Worm (Caenorhabditis elegans) whole organism, L3 larva: ENCODE measurements around the gene mob-4.

Source experiments
- ceh-82 ChIP-seq: fragments of 150-350 bp; optimal IDR thresholded peaks from 2 replicates; lab custom pipeline; 2014; ENCODE audit warnings: missing biosample characterization, missing genetic modification characterization
- elt-2 ChIP-seq: sonication (generic microtip); optimal IDR thresholded peaks from 2 replicates; lab custom pipeline; 2016; ENCODE audit warnings: missing genetic modification reagents, mild to moderate bottlenecking, missing genetic modification characterization, missing compliant biosample characterization
- elt-3 ChIP-seq, 3 experiments: fragments of 150-350 bp in 1 of 3; sonication (generic microtip) in 2 of 3; optimal IDR thresholded peaks; 2 replicates in 2 of 3; 4 replicates in 1 of 3; lab custom pipeline; 2014 to 2017; ENCODE audit warnings: missing biosample characterization in 3 of 3, missing genetic modification characterization in 3 of 3
- nhr-23 ChIP-seq: fragments of 150-350 bp; optimal IDR thresholded peaks from 2 replicates; lab custom pipeline; 2014; ENCODE audit warnings: missing biosample characterization, missing genetic modification reagents, missing genetic modification characterization
- sea-2 ChIP-seq: fragments of 150-350 bp; sonication (generic microtip); optimal IDR thresholded peaks from 4 replicates; lab custom pipeline; 2014; ENCODE audit warnings: missing biosample characterization, missing genetic modification reagents, missing genetic modification characterization
- ztf-11 ChIP-seq: fragments of 150-350 bp; optimal IDR thresholded peaks from 2 replicates; lab custom pipeline; 2014; ENCODE audit warnings: missing biosample characterization, missing genetic modification characterization

- TF ChIP-seq sea-2 (GFP tag; lab: Kevin White, UChicago): no peak
- TF ChIP-seq elt-3 (tag; optimal IDR thresholded peaks at IDR 0.05; lab: Kevin White, UChicago): no peak
- no peak for TF ChIP-seq ztf-11
- TF ChIP-seq nhr-23: no peak
- TF ChIP-seq ceh-82 (tag; lab: Kevin White, UChicago): no peak
- TF ChIP-seq elt-2 (tag; lab: Kevin White, UChicago): no peak
These were observed 19.2 kb downstream of the mob-4 start, which contains the start of the genes pbs-6 and cids-1 for ce11 chrIII:8244052-8244451.
